Worm (Caenorhabditis elegans) whole organism, late embryonic: ENCODE results near the gene Y57G11A.5.

Experiments
- C08G9.2 ChIP-seq: sonication (generic microtip); optimal IDR thresholded peaks from 2 replicates; lab custom pipeline; 2016; ENCODE audit warnings: mild to moderate bottlenecking, missing genetic modification characterization, moderate library complexity, missing compliant biosample characterization
- K09A11.1 ChIP-seq: sonication (generic microtip); optimal IDR thresholded peaks from 2 replicates; lab custom pipeline; 2017; ENCODE audit warnings: antibody characterized with exemption, mild to moderate bottlenecking, missing genetic modification characterization, missing compliant biosample characterization; ENCODE audit not compliant: insufficient read depth
- ama-1 ChIP-seq: fragments of 150-350 bp; optimal IDR thresholded peaks from 2 replicates; lab custom pipeline; 2014
- ceh-18 ChIP-seq: sonication (generic microtip); optimal IDR thresholded peaks from 2 replicates; lab custom pipeline; 2016; ENCODE audit warnings: missing genetic modification characterization, missing compliant biosample characterization
- ceh-2 ChIP-seq: sonication (generic microtip); optimal IDR thresholded peaks from 2 replicates; lab custom pipeline; 2016; ENCODE audit warnings: missing genotype, missing genetic modification characterization, missing compliant biosample characterization
- ceh-24 ChIP-seq: sonication (generic microtip); optimal IDR thresholded peaks from 2 replicates; lab custom pipeline; 2016; ENCODE audit warnings: mild to moderate bottlenecking, missing genetic modification characterization, missing compliant biosample characterization
- ceh-30 ChIP-seq: fragments of 150-350 bp; optimal IDR thresholded peaks from 2 replicates; lab custom pipeline; 2014; ENCODE audit warnings: missing biosample characterization, missing genetic modification characterization
- ceh-34 ChIP-seq: sonication (generic microtip); optimal IDR thresholded peaks from 2 replicates; lab custom pipeline; 2016; ENCODE audit warnings: mild to moderate bottlenecking, missing genetic modification characterization, missing compliant biosample characterization
- ceh-45 ChIP-seq: fragments of 200-800 bp; sonication (Bioruptor generic); IDR thresholded peaks from 2 replicates; pipeline ENCODE4 v1.3.6; 2022; ENCODE audit warnings: missing genetic modification reagents, missing genetic modification characterization, missing compliant biosample characterization
- ceh-48 ChIP-seq: sonication (generic microtip); optimal IDR thresholded peaks from 2 replicates; lab custom pipeline; 2016; ENCODE audit warnings: missing genetic modification characterization, inconsistent platforms, missing compliant biosample characterization
- ceh-9 ChIP-seq: sonication (generic microtip); optimal IDR thresholded peaks from 2 replicates; lab custom pipeline; 2016; ENCODE audit warnings: mild to moderate bottlenecking, missing genetic modification characterization, inconsistent platforms, missing compliant biosample characterization
- ets-4 ChIP-seq: sonication (generic microtip); optimal IDR thresholded peaks from 2 replicates; lab custom pipeline; 2016; ENCODE audit warnings: missing genetic modification characterization, missing compliant biosample characterization
- fax-1 ChIP-seq: sonication (generic microtip); optimal IDR thresholded peaks from 2 replicates; lab custom pipeline; 2016; ENCODE audit warnings: missing genotype, missing genetic modification characterization, missing compliant biosample characterization
- fkh-10 ChIP-seq: fragments of 150-350 bp; optimal IDR thresholded peaks from 2 replicates; lab custom pipeline; 2014; ENCODE audit warnings: missing biosample characterization, missing genetic modification reagents, missing genetic modification characterization
- gmeb-2 ChIP-seq: sonication (generic microtip); optimal IDR thresholded peaks from 2 replicates; lab custom pipeline; 2016; ENCODE audit warnings: missing genetic modification characterization, inconsistent platforms, missing compliant biosample characterization
- hlh-13 ChIP-seq: fragments of 200-800 bp; sonication (Bioruptor generic); optimal IDR thresholded peaks from 2 replicates; lab custom pipeline; 2018; ENCODE audit warnings: mild to moderate bottlenecking, missing genetic modification characterization, missing compliant biosample characterization
- hlh-15 ChIP-seq: sonication (generic microtip); optimal IDR thresholded peaks from 2 replicates; lab custom pipeline; 2016; ENCODE audit warnings: missing genetic modification characterization, missing compliant biosample characterization
- hlh-30 ChIP-seq: sonication (generic microtip); optimal IDR thresholded peaks from 2 replicates; lab custom pipeline; 2017; ENCODE audit warnings: antibody characterized with exemption, missing genetic modification characterization, missing compliant biosample characterization; ENCODE audit not compliant: insufficient read depth
- hlh-8 ChIP-seq: sonication (generic microtip); optimal IDR thresholded peaks from 2 replicates; lab custom pipeline; 2016; ENCODE audit warnings: missing genotype, missing genetic modification characterization, missing compliant biosample characterization
- lim-6 ChIP-seq: sonication (generic microtip); optimal IDR thresholded peaks from 2 replicates; lab custom pipeline; 2016; ENCODE audit warnings: missing genetic modification characterization, missing compliant biosample characterization
- nhr-232 ChIP-seq: sonication (generic microtip); optimal IDR thresholded peaks from 2 replicates; lab custom pipeline; 2016; ENCODE audit warnings: missing genetic modification characterization, missing compliant biosample characterization
- odd-2 ChIP-seq: sonication (generic microtip); optimal IDR thresholded peaks from 2 replicates; lab custom pipeline; 2017; ENCODE audit warnings: antibody characterized with exemption, mild to moderate bottlenecking, missing genetic modification characterization, missing compliant biosample characterization
- pag-3 ChIP-seq: sonication (generic microtip); optimal IDR thresholded peaks from 2 replicates; lab custom pipeline; 2016; ENCODE audit warnings: missing compliant biosample characterization, missing genetic modification characterization, borderline replicate concordance
- pat-9 ChIP-seq: fragments of 200-800 bp; sonication (Bioruptor generic); optimal IDR thresholded peaks from 2 replicates; lab custom pipeline; 2018; ENCODE audit warnings: mild to moderate bottlenecking, missing genetic modification characterization, moderate library complexity, missing compliant biosample characterization
- pax-1 ChIP-seq: fragments of 150-350 bp; optimal IDR thresholded peaks from 2 replicates; lab custom pipeline; 2014; ENCODE audit warnings: missing biosample characterization, missing genetic modification characterization
- pha-2 ChIP-seq: sonication (generic microtip); optimal IDR thresholded peaks from 2 replicates; lab custom pipeline; 2017; ENCODE audit warnings: mild to moderate bottlenecking, missing genetic modification characterization, missing compliant biosample characterization
- pha-4 ChIP-seq: fragments of 150-350 bp; optimal IDR thresholded peaks from 2 replicates; lab custom pipeline; 2018; ENCODE audit warnings: missing biosample characterization, missing genetic modification reagents, missing genetic modification characterization
- pros-1 ChIP-seq: fragments of 150-350 bp; optimal IDR thresholded peaks from 2 replicates; lab custom pipeline; 2014; ENCODE audit warnings: missing biosample characterization, missing genetic modification reagents, missing genetic modification characterization
- ref-2 ChIP-seq: sonication (generic microtip); optimal IDR thresholded peaks from 2 replicates; lab custom pipeline; 2016; ENCODE audit warnings: missing genetic modification characterization, missing compliant biosample characterization
- sox-2 ChIP-seq: fragments of 200-800 bp; sonication (Bioruptor generic); IDR thresholded peaks from 2 replicates; pipeline ENCODE4 v1.3.6; 2022; ENCODE audit warnings: missing genetic modification reagents, missing genetic modification characterization, missing compliant biosample characterization
- sox-4 ChIP-seq: sonication (generic microtip); optimal IDR thresholded peaks from 2 replicates; lab custom pipeline; 2017; ENCODE audit warnings: mild to moderate bottlenecking, missing genetic modification characterization, inconsistent platforms, missing compliant biosample characterization
- syd-9 ChIP-seq: sonication (generic microtip); optimal IDR thresholded peaks from 2 replicates; lab custom pipeline; 2016; ENCODE audit warnings: mild to moderate bottlenecking, missing genetic modification characterization, moderate library complexity, missing compliant biosample characterization
- ttx-3 ChIP-seq: sonication (generic microtip); optimal IDR thresholded peaks from 2 replicates; lab custom pipeline; 2016; ENCODE audit warnings: missing genetic modification reagents, missing genetic modification characterization, missing compliant biosample characterization
- unc-42 ChIP-seq: sonication (generic microtip); optimal IDR thresholded peaks from 2 replicates; lab custom pipeline; 2016; ENCODE audit warnings: missing genotype, missing genetic modification characterization, missing compliant biosample characterization
- unc-86 ChIP-seq: sonication (generic microtip); optimal IDR thresholded peaks from 2 replicates; lab custom pipeline; 2016; ENCODE audit warnings: missing genetic modification characterization, missing compliant biosample characterization

Y57G11A.5 gene

DNA sequence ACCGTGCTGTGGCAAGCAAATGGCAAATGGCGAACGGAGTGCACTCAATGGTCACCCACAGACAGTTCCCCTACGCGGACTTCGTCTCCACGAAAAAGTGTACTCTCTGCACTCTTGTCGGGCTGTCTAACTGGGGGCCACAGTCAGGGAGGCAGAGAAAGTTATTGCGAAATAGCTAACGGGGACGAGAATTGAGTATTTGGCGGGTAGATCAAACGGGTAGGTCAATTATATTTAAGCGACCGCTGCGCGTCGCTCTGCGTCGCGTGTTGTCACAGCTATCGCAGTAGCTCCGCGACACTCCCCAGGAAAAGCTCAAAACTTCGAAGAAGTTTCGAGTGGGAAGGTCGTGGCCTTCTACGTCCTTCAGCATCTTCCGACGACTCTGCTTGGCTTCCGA, 20.1 kb upstream of the Y57G11A.5 start:
- TF ChIP-seq hlh-30 (no peak), ceh-45 (GFP tag; lab: Robert Waterston, UW) (no peak), K09A11.1 (tag; lab: Kevin White, UChicago) (no peak), ama-1 (lab: Kevin White, UChicago) (no peak), pha-2 (no peak), ceh-18 (tag; lab: Kevin White, UChicago) (no peak), hlh-13 (no peak), nhr-232 (tag; lab: Kevin White, UChicago) (no peak), fkh-10 (GFP tag; lab: Kevin White, UChicago) (no peak), ceh-34 (tag; lab: Kevin White, UChicago) (no peak), hlh-8 (tag; lab: Kevin White, UChicago) (no peak), ceh-2 (tag; lab: Kevin White, UChicago) (no peak)

- TF ChIP-seq ceh-2 (tag; lab: Kevin White, UChicago) = no peak
These were observed 17.7 kb upstream of the Y57G11A.5 start for ce11 chrIV:14530031-14530430.

- no peak for TF ChIP-seq fax-1 (tag; lab: Kevin White, UChicago)
- TF ChIP-seq ceh-9 = no peak
- TF ChIP-seq ceh-45 (GFP tag; lab: Robert Waterston, UW) = no peak
- TF ChIP-seq pros-1 (tag; lab: Kevin White, UChicago) = no peak
- no peak for TF ChIP-seq ceh-48 (tag; lab: Kevin White, UChicago)
- no peak for TF ChIP-seq unc-86
- TF ChIP-seq fkh-10 (GFP tag; lab: Kevin White, UChicago) = no peak
- no peak for TF ChIP-seq gmeb-2 (tag; lab: Kevin White, UChicago)
- no peak for TF ChIP-seq lim-6 (tag; lab: Kevin White, UChicago)
- TF ChIP-seq sox-2 (GFP tag; lab: Robert Waterston, UW) = no peak
- TF ChIP-seq odd-2 = no peak
- no peak for TF ChIP-seq hlh-15 (tag; lab: Kevin White, UChicago)
- no peak for TF ChIP-seq pag-3 (tag; lab: Kevin White, UChicago)
- no peak for TF ChIP-seq ceh-30
- TF ChIP-seq pat-9 (tag; lab: Kevin White, UChicago) = no peak
- no peak for TF ChIP-seq ets-4 (tag; lab: Kevin White, UChicago)
- no peak for TF ChIP-seq ceh-24 (tag; lab: Kevin White, UChicago)
- TF ChIP-seq ref-2 = no peak
- no peak for TF ChIP-seq sox-4 (tag; lab: Kevin White, UChicago)
- TF ChIP-seq, all 69 proteins: peak for 0
These were observed 16.4 kb upstream of the Y57G11A.5 start, which contains the start of gene T27E7.3 for ce11 chrIV:14528718-14529117. Gene T27E7.3, plus strand, starts transcription at chrIV:14529018.

DNA sequence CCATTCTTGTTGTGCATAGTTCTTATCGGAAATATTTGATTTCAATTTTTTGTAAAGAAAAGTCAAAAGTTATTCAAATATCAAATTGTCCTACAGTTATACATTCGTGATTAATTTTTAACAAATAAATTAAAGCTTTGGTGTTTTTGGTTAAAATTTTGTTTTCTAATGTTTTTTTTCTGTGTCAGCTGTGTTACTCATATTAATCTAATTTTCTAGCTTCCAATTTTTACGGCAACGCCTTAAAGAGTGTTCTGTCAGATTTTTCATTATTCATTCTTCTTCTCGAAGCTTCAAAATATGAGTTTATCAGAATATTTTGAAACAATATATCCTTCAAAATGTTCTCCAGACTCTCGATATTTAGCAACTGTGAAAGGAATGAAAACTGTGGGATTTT, 11.3 kb upstream of the Y57G11A.5 start, which contains the start of gene srh-63:
TSS of gene srh-63 (plus strand) at position 301 of the 400 bp plus-strand sequence.
- no peak for TF ChIP-seq pax-1 (tag; lab: Kevin White, UChicago)
- no peak for TF ChIP-seq syd-9 (tag; lab: Kevin White, UChicago)
- TF ChIP-seq unc-42 (tag; lab: Kevin White, UChicago) = no peak
- no peak for TF ChIP-seq sox-2 (GFP tag; lab: Robert Waterston, UW)
- TF ChIP-seq, all 69 proteins: peak for 0

DNA sequence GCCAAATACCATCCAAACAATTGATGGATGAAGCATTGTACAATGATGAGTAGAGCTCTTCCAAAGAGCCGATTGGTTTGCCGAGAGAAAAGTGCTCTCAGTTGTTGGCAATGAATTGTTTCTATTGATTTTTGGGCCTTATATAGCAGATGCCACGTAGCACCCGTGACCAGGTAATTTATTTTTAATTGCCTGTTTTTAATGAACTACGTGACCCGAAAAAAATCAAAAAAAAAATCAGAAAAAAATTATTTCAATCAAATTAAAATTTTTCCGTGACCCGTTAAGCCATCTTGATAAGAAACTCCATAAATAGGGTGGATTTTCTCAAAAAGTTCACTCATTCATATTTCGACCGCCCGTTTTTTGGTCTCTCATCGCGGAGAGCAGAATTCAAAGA, 7.1 kb upstream of the Y57G11A.5 start, which contains the start of the genes Y57G11A.2 and T27E7.1:
TSS of gene Y57G11A.2 (minus strand) at position 101 of the 400 bp plus-strand sequence.
TSS of gene T27E7.1 (plus strand) at position 337 of the 400 bp plus-strand sequence.
- no peak for TF ChIP-seq sox-4 (tag; lab: Kevin White, UChicago)
- no peak for TF ChIP-seq ttx-3 (tag; lab: Kevin White, UChicago)
- TF ChIP-seq C08G9.2 = no peak
- no peak for TF ChIP-seq pha-4
- TF ChIP-seq, all 69 proteins: peak for 0
